Worm (Caenorhabditis elegans): ENCODE data around the gene T03F7.5.

T03F7.5 gene

DNA sequence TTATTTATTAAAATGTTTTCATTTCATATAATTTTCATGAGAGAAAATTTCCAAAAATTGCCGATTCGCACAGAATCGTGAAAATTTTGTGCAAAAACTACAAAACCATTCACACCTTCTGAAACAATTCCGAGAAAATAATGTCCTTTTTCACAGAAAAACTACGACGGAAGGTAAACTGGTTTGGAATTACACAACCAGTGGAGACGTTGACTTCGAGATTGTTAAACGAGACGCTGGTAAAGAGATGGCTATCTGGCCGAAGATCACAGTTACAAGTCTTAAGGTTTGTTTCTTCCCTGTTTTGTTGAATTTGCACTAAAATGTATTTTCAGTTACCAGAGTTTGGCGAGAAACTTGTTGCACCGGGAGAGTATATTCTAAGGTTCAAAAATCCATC lies 14.4 kb upstream of the T03F7.5 start:
- TF ChIP-seq nfya-1 (tag; optimal IDR thresholded peaks at IDR 0.05) (no peak), ceh-30 (tag; optimal IDR thresholded peaks at IDR 0.05) (no peak), ceh-22 (tag; optimal IDR thresholded peaks at IDR 0.05) (no peak), T23F11.4 (GFP tag; optimal IDR thresholded peaks at IDR 0.05) (no peak), hlh-15 (tag; optimal IDR thresholded peaks at IDR 0.05) (no peak), sox-2 (GFP tag; IDR thresholded peaks at IDR 0.05) (no peak), hlh-13 (GFP tag; optimal IDR thresholded peaks at IDR 0.05) (no peak)

DNA sequence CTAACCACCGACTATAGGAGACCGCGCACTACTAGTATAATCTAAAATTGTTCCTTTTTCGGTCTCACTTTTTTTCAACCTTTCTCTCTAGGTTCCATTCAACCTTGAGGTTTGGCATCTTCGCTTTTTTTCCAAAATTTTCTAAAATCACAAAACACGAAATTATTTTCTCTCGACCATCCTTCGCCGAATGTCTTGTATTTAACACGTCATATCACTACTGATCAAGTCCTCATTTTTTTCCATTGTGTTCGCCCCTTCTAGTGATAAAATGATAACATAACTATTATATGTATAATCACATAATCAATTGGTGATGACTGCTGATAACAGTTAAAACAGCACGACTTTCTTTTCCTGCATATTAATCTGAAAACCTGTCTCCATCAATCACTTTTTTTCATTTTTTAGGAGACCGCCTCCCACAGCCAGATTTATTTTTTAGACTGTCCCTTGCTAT lies 12.5 kb upstream of the T03F7.5 start, which contains the start of gene T03F7.7:
Gene T03F7.7 (plus strand): TSS at position 410 of the 460 bp plus-strand sequence.
- no peak for TF ChIP-seq sdc-2 (tag; optimal IDR thresholded peaks at IDR 0.05)
- TF ChIP-seq fkh-6 (tag; optimal IDR thresholded peaks at IDR 0.05) = no peak
- peak; percentile 95 for TF ChIP-seq elt-2 (tag; optimal IDR thresholded peaks at IDR 0.05)

DNA sequence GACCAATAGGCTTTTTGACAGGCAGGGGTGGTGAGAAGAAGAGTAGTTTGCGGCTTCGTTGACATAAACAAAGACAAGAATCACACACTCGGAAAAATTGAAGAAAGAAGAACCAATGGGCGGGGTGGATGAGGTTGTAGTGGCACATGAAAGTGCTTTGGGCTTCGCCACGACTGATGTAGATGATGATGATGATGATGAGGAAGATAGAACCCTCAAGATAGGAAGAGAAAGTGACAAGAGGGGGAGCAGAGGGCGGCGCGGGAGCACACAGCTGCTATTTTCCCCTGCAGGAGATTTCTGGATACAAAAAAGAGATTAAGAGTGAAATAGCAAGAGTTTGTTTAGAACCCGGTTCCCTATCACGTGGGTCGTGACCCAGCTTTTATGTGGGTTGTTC lies 10.4 kb upstream of the T03F7.5 start:
- no peak for TF ChIP-seq elt-4 (tag; optimal IDR thresholded peaks at IDR 0.05)
- no peak for TF ChIP-seq T23F11.4 (GFP tag; optimal IDR thresholded peaks at IDR 0.05)
- TF ChIP-seq elt-2 (tag; optimal IDR thresholded peaks at IDR 0.05) = no peak
- no peak for TF ChIP-seq ceh-31 (tag; optimal IDR thresholded peaks at IDR 0.05)
- no peak for TF ChIP-seq npax-4 (tag; optimal IDR thresholded peaks at IDR 0.05)
- no peak for TF ChIP-seq K02D7.2 (tag; optimal IDR thresholded peaks at IDR 0.05)
- TF ChIP-seq ceh-48 (tag; optimal IDR thresholded peaks at IDR 0.05) = no peak
- TF ChIP-seq rnt-1 (tag; optimal IDR thresholded peaks at IDR 0.05) = peak; percentile 66
- no peak for TF ChIP-seq pag-3 (tag; optimal IDR thresholded peaks at IDR 0.05; ENCODE audit: borderline replicate concordance)
- TF ChIP-seq F13H6.1 (tag; optimal IDR thresholded peaks at IDR 0.05) = no peak
- no peak for TF ChIP-seq sox-2 (GFP tag; IDR thresholded peaks at IDR 0.05)
- TF ChIP-seq fkh-10 (GFP tag; optimal IDR thresholded peaks at IDR 0.05) = no peak
- peak; percentile 15 for TF ChIP-seq hlh-6 (tag; optimal IDR thresholded peaks at IDR 0.05)
- TF ChIP-seq ceh-2 (tag; optimal IDR thresholded peaks at IDR 0.05) = no peak
- peak; percentile 85 for TF ChIP-seq ceh-18 (tag; optimal IDR thresholded peaks at IDR 0.05)
- TF ChIP-seq madf-2 (tag; optimal IDR thresholded peaks at IDR 0.05) = no peak
- TF ChIP-seq dmd-4 (tag; optimal IDR thresholded peaks at IDR 0.05; ENCODE audit: borderline replicate concordance) = no peak
- no peak for TF ChIP-seq hlh-8 (tag; optimal IDR thresholded peaks at IDR 0.05)
- no peak for TF ChIP-seq nhr-232 (tag; optimal IDR thresholded peaks at IDR 0.05)
- TF ChIP-seq lim-6 (tag; optimal IDR thresholded peaks at IDR 0.05) = no peak
- TF ChIP-seq unc-3 (GFP tag; conservative IDR thresholded peaks at IDR 0.05) = no peak
- no peak for TF ChIP-seq unc-3 (tag; optimal IDR thresholded peaks at IDR 0.05)
- TF ChIP-seq sdc-2 (tag; optimal IDR thresholded peaks at IDR 0.05) = no peak
- TF ChIP-seq C38D4.7 (GFP tag; optimal IDR thresholded peaks at IDR 0.05) = no peak
- TF ChIP-seq lin-11 (tag; optimal IDR thresholded peaks at IDR 0.05) = no peak
- no peak for TF ChIP-seq ceh-6 (GFP tag; optimal IDR thresholded peaks at IDR 0.05)
- no peak for TF ChIP-seq ceh-45 (GFP tag; IDR thresholded peaks at IDR 0.05)
- peak; percentile 55 for TF ChIP-seq unc-55 (GFP tag; optimal IDR thresholded peaks at IDR 0.05)
- no peak for TF ChIP-seq sox-4 (tag; optimal IDR thresholded peaks at IDR 0.05)
- TF ChIP-seq ahr-1 (tag; optimal IDR thresholded peaks at IDR 0.05) = no peak
- TF ChIP-seq fkh-6 (tag; optimal IDR thresholded peaks at IDR 0.05) = no peak
- no peak for TF ChIP-seq ttx-3 (tag; optimal IDR thresholded peaks at IDR 0.05)
- TF ChIP-seq syd-9 (tag; optimal IDR thresholded peaks at IDR 0.05) = no peak
- TF ChIP-seq ceh-34 (tag; optimal IDR thresholded peaks at IDR 0.05) = peak; percentile 6
- peak; percentile 19 for TF ChIP-seq pat-9 (tag; optimal IDR thresholded peaks at IDR 0.05)
- no peak for TF ChIP-seq unc-86 (tag; optimal IDR thresholded peaks at IDR 0.05)
- no peak for TF ChIP-seq nhr-11 (tag; optimal IDR thresholded peaks at IDR 0.05)
- TF ChIP-seq ceh-19 (GFP tag; optimal IDR thresholded peaks at IDR 0.05) = no peak
- no peak for TF ChIP-seq mec-3 (tag; optimal IDR thresholded peaks at IDR 0.05; ENCODE audit: borderline replicate concordance)
- TF ChIP-seq eyg-1 (tag; optimal IDR thresholded peaks at IDR 0.05) = no peak
- no peak for TF ChIP-seq hlh-13 (GFP tag; optimal IDR thresholded peaks at IDR 0.05)
- no peak for TF ChIP-seq K09A11.1 (tag; optimal IDR thresholded peaks at IDR 0.05; ENCODE audit: insufficient read depth)
- TF ChIP-seq pros-1 (tag; optimal IDR thresholded peaks at IDR 0.05) = no peak
- no peak for TF ChIP-seq Y22D7AL.16 (tag; optimal IDR thresholded peaks at IDR 0.05)
- no peak for TF ChIP-seq fax-1 (tag; optimal IDR thresholded peaks at IDR 0.05)
- no peak for TF ChIP-seq ceh-30 (tag; optimal IDR thresholded peaks at IDR 0.05)

All from whole organism, late embryonic.